Worm (Caenorhabditis elegans) whole organism, mixed stage, embryonic: Measurements from ENCODE around the gene clec-61.

Experiments used
- M03D4.4 ChIP-seq: sonication (generic microtip); optimal IDR thresholded peaks from 2 replicates; lab custom pipeline; 2017; ENCODE audit warnings: mild to moderate bottlenecking, missing genetic modification characterization, missing compliant biosample characterization
- bed-3 ChIP-seq: fragments of 200-800 bp; sonication (Bioruptor generic); optimal IDR thresholded peaks from 3 replicates; lab custom pipeline; 2018; ENCODE audit warnings: mild to moderate bottlenecking, missing genetic modification characterization, moderate library complexity, missing compliant biosample characterization
- ceh-39 ChIP-seq: fragments of 150-350 bp; optimal IDR thresholded peaks from 2 replicates; lab custom pipeline; 2014; ENCODE audit warnings: missing biosample characterization, missing genetic modification characterization
- ceh-43 ChIP-seq: fragments of 200-800 bp; sonication (Bioruptor generic); optimal IDR thresholded peaks from 2 replicates; lab custom pipeline; 2018; ENCODE audit warnings: mild to moderate bottlenecking, missing genetic modification characterization, moderate library complexity, missing compliant biosample characterization
- ceh-83 ChIP-seq: fragments of 200-800 bp; sonication (Bioruptor generic); optimal IDR thresholded peaks from 2 replicates; lab custom pipeline; 2018; ENCODE audit warnings: mild to moderate bottlenecking, missing genetic modification characterization, missing compliant biosample characterization
- ces-1 ChIP-seq: fragments of 150-350 bp; optimal IDR thresholded peaks from 2 replicates; lab custom pipeline; 2014; ENCODE audit warnings: missing biosample characterization, missing genetic modification reagents, missing genetic modification characterization
- cnd-1 ChIP-seq: fragments of 200-800 bp; sonication (Bioruptor generic); optimal IDR thresholded peaks from 2 replicates; lab custom pipeline; 2018; ENCODE audit warnings: mild to moderate bottlenecking, missing genetic modification characterization, missing compliant biosample characterization
- drap-1 ChIP-seq: fragments of 200-800 bp; sonication (Bioruptor generic); optimal IDR thresholded peaks from 3 replicates; lab custom pipeline; 2018; ENCODE audit warnings: mild to moderate bottlenecking, missing genetic modification characterization, missing compliant biosample characterization
- elt-1 ChIP-seq: sonication (generic microtip); optimal IDR thresholded peaks from 2 replicates; lab custom pipeline; 2017; ENCODE audit warnings: missing genetic modification characterization, mild to moderate bottlenecking, missing compliant biosample characterization, antibody characterized with exemption, moderate library complexity, borderline replicate concordance; ENCODE audit not compliant: insufficient read depth
- elt-3 ChIP-seq: fragments of 150-350 bp; optimal IDR thresholded peaks from 2 replicates; lab custom pipeline; 2014; ENCODE audit warnings: missing biosample characterization, missing genetic modification characterization
- flh-1 ChIP-seq: fragments of 200-800 bp; sonication (Bioruptor generic); optimal IDR thresholded peaks from 2 replicates; lab custom pipeline; 2018; ENCODE audit warnings: mild to moderate bottlenecking, missing genetic modification characterization, moderate library complexity, missing compliant biosample characterization
- ham-2 ChIP-seq: fragments of 200-800 bp; sonication (Bioruptor generic); optimal IDR thresholded peaks from 2 replicates; lab custom pipeline; 2018; ENCODE audit warnings: mild to moderate bottlenecking, missing genetic modification characterization, missing compliant biosample characterization
- hlh-1 ChIP-seq: fragments of 150-350 bp; optimal IDR thresholded peaks from 2 replicates; lab custom pipeline; 2014; ENCODE audit warnings: missing biosample characterization, missing genetic modification reagents, missing genetic modification characterization
- lin-13 ChIP-seq: fragments of 150-350 bp; optimal IDR thresholded peaks from 2 replicates; lab custom pipeline; 2014; ENCODE audit warnings: missing biosample characterization, missing genetic modification characterization
- lin-32 ChIP-seq: fragments of 200-800 bp; sonication (Bioruptor generic); optimal IDR thresholded peaks from 2 replicates; lab custom pipeline; 2018; ENCODE audit warnings: mild to moderate bottlenecking, missing genetic modification characterization, missing compliant biosample characterization
- lsy-2 ChIP-seq: fragments of 150-350 bp; optimal IDR thresholded peaks from 2 replicates; lab custom pipeline; 2014; ENCODE audit warnings: missing biosample characterization, missing genetic modification characterization
- mab-5 ChIP-seq: fragments of 150-350 bp; optimal IDR thresholded peaks from 2 replicates; lab custom pipeline; 2014; ENCODE audit warnings: missing biosample characterization, missing genetic modification characterization
- mep-1 ChIP-seq: fragments of 150-350 bp; optimal IDR thresholded peaks from 2 replicates; lab custom pipeline; 2017; ENCODE audit warnings: missing biosample characterization, missing genetic modification reagents, missing genetic modification characterization, inconsistent platforms
- nhr-2 ChIP-seq: fragments of 150-350 bp; optimal IDR thresholded peaks from 2 replicates; lab custom pipeline; 2014; ENCODE audit warnings: missing biosample characterization, missing genetic modification characterization
- nhr-28 ChIP-seq: fragments of 150-350 bp; optimal IDR thresholded peaks from 2 replicates; lab custom pipeline; 2014; ENCODE audit warnings: missing biosample characterization, missing genetic modification characterization
- nhr-76 ChIP-seq: sonication (generic microtip); optimal IDR thresholded peaks from 2 replicates; lab custom pipeline; 2017; ENCODE audit warnings: missing biosample characterization, missing genetic modification characterization
- sem-2 ChIP-seq: fragments of 200-800 bp; sonication (Bioruptor generic); optimal IDR thresholded peaks from 2 replicates; lab custom pipeline; 2018; ENCODE audit warnings: mild to moderate bottlenecking, missing genetic modification characterization, missing compliant biosample characterization
- snpc-4 ChIP-seq: fragments of 150-350 bp; optimal IDR thresholded peaks from 2 replicates; lab custom pipeline; 2014; ENCODE audit warnings: missing biosample characterization, missing genetic modification characterization
- tbx-8 ChIP-seq: fragments of 200-800 bp; sonication (Bioruptor generic); optimal IDR thresholded peaks from 2 replicates; lab custom pipeline; 2018; ENCODE audit warnings: mild to moderate bottlenecking, missing genetic modification characterization, moderate library complexity, missing compliant biosample characterization
- unc-120 ChIP-seq: sonication (generic microtip); optimal IDR thresholded peaks from 2 replicates; lab custom pipeline; 2017; ENCODE audit warnings: missing genetic modification characterization, missing compliant biosample characterization; ENCODE audit not compliant: poor library complexity, severe bottlenecking
- unc-39 ChIP-seq: fragments of 150-350 bp; optimal IDR thresholded peaks from 2 replicates; lab custom pipeline; 2014; ENCODE audit warnings: missing biosample characterization, missing genetic modification characterization
- unc-62 ChIP-seq: fragments of 150-350 bp; optimal IDR thresholded peaks from 2 replicates; lab custom pipeline; 2014; ENCODE audit warnings: missing biosample characterization, missing genetic modification reagents, missing genetic modification characterization
- zip-8 ChIP-seq: fragments of 150-350 bp; optimal IDR thresholded peaks from 2 replicates; lab custom pipeline; 2014; ENCODE audit warnings: missing biosample characterization, missing genetic modification characterization
- ztf-11 ChIP-seq: fragments of 150-350 bp; optimal IDR thresholded peaks from 2 replicates; lab custom pipeline; 2014; ENCODE audit warnings: missing biosample characterization, missing genetic modification characterization

clec-61 gene

DNA sequence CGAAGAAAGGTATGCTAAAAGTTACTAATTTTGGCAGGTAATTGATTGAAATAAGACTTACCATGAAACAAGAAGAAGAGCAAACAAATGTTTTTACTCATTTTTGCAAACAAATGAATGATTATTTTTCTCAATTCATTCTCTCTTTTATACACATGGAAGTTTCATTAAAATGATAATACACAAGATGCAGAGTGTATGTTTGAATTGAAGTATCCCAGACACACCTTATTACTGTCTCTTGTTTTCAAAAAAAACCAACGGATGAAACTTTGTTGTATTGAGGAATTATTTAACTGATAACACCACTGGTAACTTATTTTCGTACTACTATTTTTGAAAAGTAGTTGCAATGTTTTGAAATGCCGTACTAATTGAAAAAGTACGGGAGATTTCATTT lies 11.0 kb downstream of the clec-61 start, which contains the start of gene clec-59:
TSS of gene clec-59 (minus strand) at position 101 of the 400 bp plus-strand sequence.
- TF ChIP-seq nhr-76 (tag; lab: Kevin White, UChicago) = no peak
- TF ChIP-seq sem-2 = no peak
- TF ChIP-seq lin-32 = no peak
- no peak for TF ChIP-seq ham-2 (GFP tag; lab: Kevin White, UChicago)
- no peak for TF ChIP-seq unc-39 (tag; lab: Kevin White, UChicago)
- no peak for TF ChIP-seq mab-5 (tag; lab: Kevin White, UChicago)
- no peak for TF ChIP-seq unc-62 (GFP tag; lab: Kevin White, UChicago)
- no peak for TF ChIP-seq unc-120 (tag; lab: Kevin White, UChicago)
- TF ChIP-seq zip-8 (tag; lab: Kevin White, UChicago) = no peak
- TF ChIP-seq hlh-1 (tag; lab: Kevin White, UChicago) = no peak
- TF ChIP-seq nhr-28 = no peak
- TF ChIP-seq, all 35 proteins: peak for 0

DNA sequence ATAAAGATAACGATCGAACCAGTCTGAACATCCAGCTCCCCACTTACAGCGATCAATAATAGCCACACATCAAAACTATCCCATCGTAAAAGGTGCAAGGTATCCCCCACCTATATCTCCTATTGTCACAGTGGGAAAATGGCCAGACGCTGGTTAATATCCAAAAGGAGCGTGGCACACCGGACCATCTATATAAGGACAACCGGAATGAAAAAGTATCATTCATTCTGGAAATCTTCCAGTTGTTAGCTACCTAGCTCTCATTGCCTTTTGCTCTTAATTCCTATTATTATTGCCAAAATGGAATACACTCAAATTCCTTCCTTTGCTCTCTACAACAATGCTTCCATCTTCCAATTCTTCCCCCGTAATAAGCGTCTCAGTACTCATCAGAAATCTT lies 13.4 kb downstream of the clec-61 start, which contains the start of gene ZK666.4:
TSS of gene ZK666.4 (plus strand) at position 301 of the 400 bp plus-strand sequence.
- TF ChIP-seq snpc-4 = no peak
- TF ChIP-seq nhr-76 (tag; lab: Kevin White, UChicago) = no peak
- no peak for TF ChIP-seq tbx-8 (GFP tag; lab: Kevin White, UChicago)

DNA sequence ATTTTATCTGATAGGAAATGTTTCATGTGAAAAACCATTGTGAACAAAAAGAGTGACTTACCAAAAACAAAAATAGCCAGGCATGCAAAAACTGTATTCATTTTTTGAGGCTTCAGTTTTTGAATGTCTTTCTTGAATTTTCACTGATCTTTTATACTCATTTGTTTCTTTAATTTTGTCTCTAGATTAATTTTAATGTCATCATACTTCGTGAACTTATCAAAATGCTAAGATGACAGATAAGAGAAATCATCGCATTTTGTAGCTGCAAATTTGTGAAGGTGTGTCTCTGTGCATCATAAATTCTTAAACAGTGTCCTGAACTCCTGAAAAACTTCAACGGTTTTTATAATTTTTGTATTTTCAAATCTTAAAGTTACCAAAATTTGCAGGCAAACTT lies 14.3 kb downstream of the clec-61 start, which contains the start of gene clec-58:
TSS of gene clec-58 (minus strand) at position 101 of the 400 bp plus-strand sequence.
- TF ChIP-seq M03D4.4 (tag; lab: Kevin White, UChicago) = no peak

DNA sequence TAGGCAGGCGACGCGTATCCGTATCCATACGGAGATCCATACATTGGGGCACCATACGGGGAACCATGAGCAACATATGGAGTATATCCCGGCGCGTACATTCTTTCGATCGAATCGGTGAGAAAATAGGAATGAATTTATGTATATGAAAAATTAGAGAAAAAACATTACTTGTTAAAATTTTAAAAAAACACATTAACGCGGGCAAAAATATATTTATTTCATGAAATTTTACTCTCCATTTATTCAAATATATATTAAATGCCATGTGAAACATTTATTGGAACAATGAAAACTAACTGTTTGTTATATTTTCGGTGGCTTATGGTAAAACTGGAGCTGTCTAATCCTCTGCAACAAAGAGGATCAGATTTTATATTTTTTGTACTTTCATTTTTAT lies 18.5 kb downstream of the clec-61 start, which contains the start of gene ZK666.2:
TSS of gene ZK666.2 (minus strand) at position 101 of the 400 bp plus-strand sequence.
- TF ChIP-seq unc-39 (tag; lab: Kevin White, UChicago) (no peak), nhr-28 (no peak), drap-1 (no peak), bed-3 (GFP tag; lab: Kevin White, UChicago) (no peak), lin-13 (tag; lab: Kevin White, UChicago) (no peak), flh-1 (no peak), zip-8 (tag; lab: Kevin White, UChicago) (no peak), M03D4.4 (tag; lab: Kevin White, UChicago) (no peak), elt-3 (no peak), ham-2 (GFP tag; lab: Kevin White, UChicago) (no peak), ceh-83 (no peak), snpc-4 (no peak), mab-5 (tag; lab: Kevin White, UChicago) (no peak), ztf-11 (no peak), hlh-1 (tag; lab: Kevin White, UChicago) (no peak), cnd-1 (no peak), sem-2 (no peak), lsy-2 (tag; lab: Kevin White, UChicago) (no peak)

DNA sequence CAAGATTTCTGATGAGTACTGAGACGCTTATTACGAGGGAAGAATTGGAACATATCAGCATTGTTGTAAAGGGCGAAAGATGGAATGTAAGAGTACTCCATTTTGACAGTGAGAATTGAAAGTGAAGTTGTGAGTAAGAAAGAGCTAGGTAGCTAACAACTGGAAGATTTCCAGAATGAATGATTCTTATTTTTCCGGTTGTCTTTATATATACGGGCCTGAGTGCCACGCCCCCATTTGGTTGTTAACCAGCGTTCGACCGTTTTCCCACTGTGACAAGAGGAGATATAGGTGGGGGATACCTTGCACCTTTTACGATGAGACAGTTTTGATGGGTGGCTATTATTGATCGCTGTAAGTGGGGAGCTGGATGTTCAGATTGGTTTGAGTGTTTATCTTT lies 19.1 kb downstream of the clec-61 start, which contains the start of gene ZK666.1:
TSS of gene ZK666.1 (minus strand) at position 101 of the 400 bp plus-strand sequence.
- TF ChIP-seq hlh-1 (tag; lab: Kevin White, UChicago) (no peak), ceh-39 (tag; lab: Kevin White, UChicago) (no peak), M03D4.4 (tag; lab: Kevin White, UChicago) (no peak), ces-1 (GFP tag; lab: Kevin White, UChicago) (no peak)
- TF ChIP-seq, all 35 proteins: peak for 0

DNA sequence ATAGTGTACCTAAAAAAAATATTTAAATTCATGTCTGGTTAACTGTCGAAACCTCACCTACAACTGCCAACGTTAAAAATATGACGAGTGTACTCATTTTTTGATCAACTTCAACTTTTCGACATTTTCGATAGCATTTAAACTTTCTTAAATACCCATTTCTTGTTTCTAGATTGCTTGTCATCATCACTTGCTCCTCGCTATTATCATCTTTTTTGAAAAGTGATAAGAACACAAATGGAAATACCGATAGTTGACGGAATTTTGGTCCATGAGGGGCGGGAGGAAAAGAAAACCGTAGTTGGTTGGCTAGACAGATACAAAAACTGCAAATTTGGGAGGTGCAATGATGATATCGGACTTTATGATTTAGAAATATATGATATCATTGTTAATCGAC lies 20.2 kb downstream of the clec-61 start, which contains the start of gene clec-143:
TSS of gene clec-143 (minus strand) at position 139 of the 400 bp plus-strand sequence.
- no peak for TF ChIP-seq bed-3 (GFP tag; lab: Kevin White, UChicago)
- no peak for TF ChIP-seq mab-5 (tag; lab: Kevin White, UChicago)
- no peak for TF ChIP-seq unc-39 (tag; lab: Kevin White, UChicago)
- TF ChIP-seq nhr-2 (tag; lab: Kevin White, UChicago) = no peak
- no peak for TF ChIP-seq flh-1
- TF ChIP-seq ztf-11 = no peak

DNA sequence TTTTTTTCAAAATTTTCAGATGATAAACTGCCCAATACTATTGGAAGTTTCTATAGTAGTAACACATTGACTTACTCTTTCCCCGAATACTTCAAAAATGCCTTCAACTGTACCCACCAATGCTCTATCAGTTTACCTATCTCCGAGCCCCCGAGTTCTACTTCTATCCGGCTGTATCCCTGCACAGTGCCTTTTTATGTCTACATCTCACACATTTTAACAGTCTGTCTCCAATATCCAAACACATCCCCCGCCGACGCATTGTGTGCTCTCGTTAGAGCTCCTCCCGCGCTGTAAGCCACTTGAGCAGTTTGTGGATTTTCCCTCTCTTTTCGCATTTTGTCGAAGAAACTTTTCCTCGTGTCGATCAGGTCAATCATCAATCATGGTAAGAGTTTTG lies 23.8 kb downstream of the clec-61 start, which contains the start of gene tnc-2:
TSS of gene tnc-2 (plus strand) at position 301 of the 400 bp plus-strand sequence.
- TF ChIP-seq lsy-2 (tag; lab: Kevin White, UChicago) = no peak
- no peak for TF ChIP-seq mep-1 (tag; lab: Kevin White, UChicago)
- no peak for TF ChIP-seq mab-5 (tag; lab: Kevin White, UChicago)
- no peak for TF ChIP-seq ceh-39 (tag; lab: Kevin White, UChicago)
- TF ChIP-seq nhr-2 (tag; lab: Kevin White, UChicago) = no peak
- TF ChIP-seq ceh-83 = no peak
- no peak for TF ChIP-seq cnd-1
- no peak for TF ChIP-seq unc-120 (tag; lab: Kevin White, UChicago)
- no peak for TF ChIP-seq tbx-8 (GFP tag; lab: Kevin White, UChicago)
- no peak for TF ChIP-seq zip-8 (tag; lab: Kevin White, UChicago)
- no peak for TF ChIP-seq elt-1 (tag; lab: Kevin White, UChicago)
- TF ChIP-seq bed-3 (GFP tag; lab: Kevin White, UChicago) = no peak
- no peak for TF ChIP-seq ceh-43 (GFP tag; lab: Kevin White, UChicago)
- TF ChIP-seq ces-1 (GFP tag; lab: Kevin White, UChicago) = no peak
